Worm (Caenorhabditis elegans) whole organism, midembryonic: ENCODE measurements around the gene hlh-13.

Experiments used
- T22C8.4 ChIP-seq: fragments of 200-800 bp; sonication (Bioruptor generic); IDR thresholded peaks from 2 replicates; pipeline ENCODE4 v1.3.6; 2022; ENCODE audit warnings: missing genetic modification characterization, missing compliant biosample characterization
- cog-1 ChIP-seq: sonication (generic microtip); optimal IDR thresholded peaks from 2 replicates; lab custom pipeline; 2016; ENCODE audit warnings: missing genetic modification characterization, missing compliant biosample characterization
- flt-1 ChIP-seq: fragments of 200-800 bp; sonication (Bioruptor generic); IDR thresholded peaks from 2 replicates; pipeline ENCODE4 v1.3.6; 2022; ENCODE audit warnings: missing genetic modification characterization, missing compliant biosample characterization
- klf-2 ChIP-seq: fragments of 200-800 bp; sonication (Bioruptor generic); conservative IDR thresholded peaks from 2 replicates; pipeline ENCODE4 v1.3.6; 2022; ENCODE audit warnings: missing genetic modification reagents, missing genetic modification characterization, missing compliant biosample characterization
- med-1 ChIP-seq: sonication (generic microtip); optimal IDR thresholded peaks from 2 replicates; lab custom pipeline; 2017; ENCODE audit warnings: missing genetic modification characterization, mild to moderate bottlenecking, missing compliant biosample characterization, antibody characterized with exemption, missing genetic modification reagents; ENCODE audit not compliant: insufficient read depth
- ref-1 ChIP-seq: fragments of 200-800 bp; sonication (Bioruptor generic); conservative IDR thresholded peaks from 2 replicates; pipeline ENCODE4 v1.3.6; 2022; ENCODE audit warnings: missing genetic modification reagents, missing genetic modification characterization, missing compliant biosample characterization
- tab-1 ChIP-seq: fragments of 200-800 bp; sonication (Bioruptor generic); IDR thresholded peaks from 2 replicates; pipeline ENCODE4 v1.3.6; 2022; ENCODE audit warnings: missing genetic modification characterization, missing compliant biosample characterization
- ztf-23 ChIP-seq: fragments of 200-800 bp; sonication (Bioruptor generic); IDR thresholded peaks from 2 replicates; pipeline ENCODE4 v1.3.6; 2022; ENCODE audit warnings: missing genetic modification reagents, missing genetic modification characterization, missing compliant biosample characterization
- ztf-29 ChIP-seq: fragments of 200-800 bp; sonication (Bioruptor generic); IDR thresholded peaks from 2 replicates; pipeline ENCODE4 v1.3.6; 2022; ENCODE audit warnings: missing genetic modification reagents, missing genetic modification characterization, missing compliant biosample characterization

The hlh-13 gene

DNA sequence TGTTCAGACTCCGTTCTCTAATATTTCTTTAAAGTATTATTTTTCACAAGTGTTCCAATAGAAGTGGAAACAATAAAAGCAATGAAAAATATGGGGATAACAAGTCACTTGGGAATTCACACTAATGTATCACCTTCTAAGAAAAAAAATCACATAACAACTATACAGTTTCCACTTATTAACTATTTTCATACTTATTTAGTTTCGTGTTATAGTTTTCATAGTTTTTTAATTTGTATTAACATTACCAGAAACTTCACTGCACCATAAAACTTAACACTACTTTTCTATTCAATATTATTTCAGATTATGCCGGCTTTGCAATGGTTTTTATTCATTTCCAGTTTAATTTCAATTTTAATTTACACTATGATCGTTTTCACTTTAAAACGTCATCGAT lies 3.0 kb downstream of the hlh-13 start, which contains the start of gene srv-5:
Gene srv-5 (plus strand): TSS at position 301 of the 400 bp plus-strand sequence.
- no peak for TF ChIP-seq T22C8.4 (GFP tag; lab: Robert Waterston, UW)
- TF ChIP-seq ref-1 (GFP tag; lab: Robert Waterston, UW) = no peak
- TF ChIP-seq klf-2 (GFP tag; lab: Robert Waterston, UW) = no peak
- no peak for TF ChIP-seq cog-1 (tag; lab: Kevin White, UChicago)
- no peak for TF ChIP-seq flt-1 (GFP tag; lab: Robert Waterston, UW)
- no peak for TF ChIP-seq ztf-29 (GFP tag; lab: Robert Waterston, UW)
- no peak for TF ChIP-seq tab-1 (GFP tag; lab: Robert Waterston, UW)
- TF ChIP-seq ztf-23 (GFP tag; lab: Robert Waterston, UW) = no peak
- no peak for TF ChIP-seq med-1 (GFP tag; lab: Kevin White, UChicago)

DNA sequence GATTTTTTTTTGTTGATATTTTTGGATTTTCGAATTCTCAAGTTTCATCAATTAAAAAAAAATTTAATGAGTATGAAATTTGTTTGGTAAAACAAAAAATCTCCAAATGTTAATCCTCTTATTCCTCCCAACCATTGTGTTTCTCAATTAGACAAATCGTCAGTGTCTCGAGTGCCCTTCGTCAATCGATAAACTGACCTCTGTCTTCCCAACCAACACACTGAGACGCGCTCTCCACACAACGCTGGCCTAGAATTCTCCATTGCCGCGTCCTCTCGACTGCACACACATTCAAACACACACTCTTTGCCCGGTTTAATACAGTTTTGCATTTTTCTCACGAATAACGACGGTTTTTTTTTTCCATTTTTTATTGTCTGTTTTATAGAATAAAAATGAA lies 5.7 kb downstream of the hlh-13 start, which contains the start of gene taf-11.1:
Gene taf-11.1 (plus strand): TSS at position 389 of the 400 bp plus-strand sequence.
- TF ChIP-seq cog-1 (tag; lab: Kevin White, UChicago) (no peak), T22C8.4 (GFP tag; lab: Robert Waterston, UW) (peak; percentile 69; the same call in 1 of the 2 replicates)

DNA sequence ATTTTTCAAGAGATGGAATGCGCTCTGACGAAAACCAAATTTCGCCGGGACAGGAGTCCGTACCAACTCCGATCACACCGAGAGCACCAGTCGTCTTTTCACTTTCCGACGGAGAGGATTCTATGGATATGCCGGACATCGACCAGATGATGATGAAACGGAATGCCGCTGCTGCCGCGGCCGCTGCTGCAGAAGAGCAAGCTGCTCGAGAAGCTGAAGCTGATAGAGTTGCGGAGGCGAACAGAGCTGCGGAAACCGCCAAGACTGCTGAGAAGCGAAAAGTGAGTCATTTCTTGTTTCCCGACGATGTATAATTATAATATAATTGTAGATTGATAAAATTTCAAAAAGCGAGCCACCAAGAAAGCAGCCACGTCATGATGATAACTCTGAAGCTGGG lies 6.3 kb downstream of the hlh-13 start:
- TF ChIP-seq ref-1 (GFP tag; lab: Robert Waterston, UW) (no peak), T22C8.4 (GFP tag; lab: Robert Waterston, UW) (no peak), ztf-29 (GFP tag; lab: Robert Waterston, UW) (no peak), cog-1 (tag; lab: Kevin White, UChicago) (no peak), flt-1 (GFP tag; lab: Robert Waterston, UW) (no peak), tab-1 (GFP tag; lab: Robert Waterston, UW) (no peak), med-1 (GFP tag; lab: Kevin White, UChicago) (no peak), ztf-23 (GFP tag; lab: Robert Waterston, UW) (no peak)

DNA sequence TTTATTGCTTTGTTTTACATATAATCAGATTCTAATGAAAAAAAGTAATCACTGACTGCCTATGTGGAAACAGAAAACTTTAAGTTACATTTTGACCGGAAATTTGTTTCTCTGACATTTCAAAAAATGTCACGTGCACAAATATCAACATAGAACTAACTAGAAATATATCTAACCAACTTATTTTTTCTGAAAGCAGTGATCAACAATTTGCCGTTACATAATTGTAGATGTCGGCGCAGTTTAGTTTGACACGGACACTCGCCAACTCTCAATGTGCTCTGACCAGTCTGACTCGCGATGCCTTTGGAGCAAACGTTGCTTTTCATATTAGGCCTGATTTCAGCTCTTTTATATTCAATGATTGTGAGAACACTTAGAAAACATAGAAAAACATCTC lies 7.7 kb downstream of the hlh-13 start, which contains the start of gene srv-6:
Gene srv-6 (plus strand): TSS at position 301 of the 400 bp plus-strand sequence.
- no peak for TF ChIP-seq ref-1 (GFP tag; lab: Robert Waterston, UW)
- TF ChIP-seq klf-2 (GFP tag; lab: Robert Waterston, UW) = no peak
- TF ChIP-seq med-1 (GFP tag; lab: Kevin White, UChicago) = no peak
- no peak for TF ChIP-seq tab-1 (GFP tag; lab: Robert Waterston, UW)
- no peak for TF ChIP-seq ztf-23 (GFP tag; lab: Robert Waterston, UW)
- no peak for TF ChIP-seq cog-1 (tag; lab: Kevin White, UChicago)
- TF ChIP-seq T22C8.4 (GFP tag; lab: Robert Waterston, UW) = no peak
- TF ChIP-seq flt-1 (GFP tag; lab: Robert Waterston, UW) = no peak
- TF ChIP-seq ztf-29 (GFP tag; lab: Robert Waterston, UW) = no peak

- 0 out of 2 replicates have a peak, but pooled peaks have one; percentile 28 for TF ChIP-seq ztf-23 (GFP tag; lab: Robert Waterston, UW)
- TF ChIP-seq flt-1 (GFP tag; lab: Robert Waterston, UW) = no peak
- peak; percentile 17 for TF ChIP-seq cog-1 (tag; lab: Kevin White, UChicago)
- TF ChIP-seq tab-1 (GFP tag; lab: Robert Waterston, UW) = no peak
- no peak for TF ChIP-seq med-1 (GFP tag; lab: Kevin White, UChicago)
These were observed 11.2 kb downstream of the hlh-13 start, which contains the start of gene C52B9.4 for ce11 chrX:4260297-4260696. Gene C52B9.4 (plus strand): TSS chrX:4260652.

DNA sequence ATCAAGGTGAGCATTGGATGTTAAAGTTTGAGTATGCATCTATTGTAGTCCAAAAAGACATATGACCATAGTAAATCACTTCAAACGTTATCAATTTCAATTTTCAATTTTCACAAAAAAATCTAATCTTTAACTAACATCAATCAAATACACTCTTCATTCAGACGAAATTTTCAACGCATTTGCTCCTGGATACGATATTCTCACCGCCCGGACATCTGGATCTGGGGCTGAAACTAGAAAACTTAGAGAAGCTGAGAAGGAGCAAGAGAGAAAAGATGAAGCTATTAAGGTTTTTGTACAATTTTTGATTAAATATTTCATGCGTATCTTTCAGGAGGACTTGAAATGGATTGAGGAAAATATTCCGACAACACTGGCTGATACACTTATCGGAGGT lies 14.8 kb downstream of the hlh-13 start:
- TF ChIP-seq tab-1 (GFP tag; lab: Robert Waterston, UW) (no peak), ztf-29 (GFP tag; lab: Robert Waterston, UW) (no peak), T22C8.4 (GFP tag; lab: Robert Waterston, UW) (no peak), cog-1 (tag; lab: Kevin White, UChicago) (no peak), ztf-23 (GFP tag; lab: Robert Waterston, UW) (no peak), flt-1 (GFP tag; lab: Robert Waterston, UW) (no peak), klf-2 (GFP tag; lab: Robert Waterston, UW) (no peak), ref-1 (GFP tag; lab: Robert Waterston, UW) (no peak), med-1 (GFP tag; lab: Kevin White, UChicago) (no peak)

DNA sequence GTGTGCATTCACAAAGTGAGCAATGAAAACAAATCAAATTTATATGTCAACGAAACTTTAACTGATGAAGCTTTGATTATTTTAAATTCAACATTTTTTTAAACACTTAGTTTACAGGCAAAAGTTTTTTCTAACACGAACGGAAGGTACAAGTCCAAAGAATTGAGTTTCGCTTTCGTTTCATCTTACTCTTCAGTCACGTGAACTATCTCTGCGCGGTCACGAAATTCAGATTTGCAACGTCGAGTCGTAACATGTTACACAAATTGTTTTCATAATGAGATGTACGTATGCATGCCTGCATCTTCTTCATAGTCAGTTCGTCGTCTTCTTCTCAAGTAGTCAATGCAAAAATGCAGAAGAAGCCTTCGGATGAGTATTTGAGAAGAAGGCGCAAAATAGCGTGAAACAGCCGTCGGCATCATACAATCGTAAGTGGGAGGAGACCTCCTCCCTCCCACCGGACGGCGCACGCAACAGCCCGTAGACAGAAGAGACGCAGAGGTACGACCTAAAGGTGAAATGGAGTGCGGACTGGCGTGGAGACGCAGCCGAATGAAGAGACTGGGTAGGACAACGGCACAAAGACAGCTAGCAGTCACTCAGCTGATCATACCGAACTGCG lies 16.3 kb downstream of the hlh-13 start, which contains the start of gene coel-1:
Gene coel-1 (plus strand): TSS at position 381 of the 625 bp plus-strand sequence.
- TF ChIP-seq klf-2 (GFP tag; lab: Robert Waterston, UW) = no peak
- peak; percentile 41 for TF ChIP-seq cog-1 (tag; lab: Kevin White, UChicago)
- TF ChIP-seq ztf-29 (GFP tag; lab: Robert Waterston, UW) = 0 out of 2 replicates have a peak, but pooled peaks have one; percentile 33

DNA sequence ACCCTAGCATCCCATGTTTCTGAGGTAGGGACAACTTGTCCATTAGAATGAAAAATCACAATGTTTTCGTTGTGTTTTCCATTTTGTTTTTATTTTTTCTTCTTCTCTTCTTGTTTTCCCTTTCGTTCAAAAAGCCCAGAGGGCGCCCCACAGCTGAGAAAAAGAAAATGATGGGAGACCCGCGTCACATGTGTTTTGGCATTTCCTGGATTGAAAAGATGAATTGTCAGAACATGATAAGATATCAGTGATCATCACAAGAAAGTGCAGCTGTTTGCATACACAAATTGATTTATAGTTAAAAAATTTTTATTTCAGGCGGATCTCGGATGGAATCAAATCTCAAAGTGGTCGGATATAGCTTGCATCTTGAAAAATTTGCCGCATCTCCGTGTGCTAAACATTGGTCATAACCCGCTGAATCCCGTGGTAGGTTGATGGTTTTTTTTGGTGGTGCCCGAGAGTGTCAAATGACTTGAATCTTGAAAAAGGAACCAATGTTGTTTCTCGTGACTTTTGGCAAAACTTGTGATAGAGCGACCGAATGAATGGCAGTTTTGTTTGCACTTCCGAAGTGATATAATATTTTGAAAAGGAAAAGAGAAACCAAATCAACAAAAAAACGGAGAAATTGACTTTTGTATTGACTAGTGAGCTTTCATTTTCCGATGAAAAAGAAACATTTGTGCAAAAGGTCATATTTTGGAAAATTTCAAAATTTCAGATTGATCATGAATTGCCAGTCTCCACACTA lies 17.3 kb downstream of the hlh-13 start:
- TF ChIP-seq ztf-23 (GFP tag; lab: Robert Waterston, UW) = no peak
- no peak for TF ChIP-seq ztf-29 (GFP tag; lab: Robert Waterston, UW)
- TF ChIP-seq ref-1 (GFP tag; lab: Robert Waterston, UW) = no peak
- no peak for TF ChIP-seq flt-1 (GFP tag; lab: Robert Waterston, UW)
- no peak for TF ChIP-seq tab-1 (GFP tag; lab: Robert Waterston, UW)
- TF ChIP-seq med-1 (GFP tag; lab: Kevin White, UChicago) = no peak
- no peak for TF ChIP-seq cog-1 (tag; lab: Kevin White, UChicago)
- TF ChIP-seq T22C8.4 (GFP tag; lab: Robert Waterston, UW) = no peak
- no peak for TF ChIP-seq klf-2 (GFP tag; lab: Robert Waterston, UW)
